Worm (Caenorhabditis elegans): Measurements from ENCODE around the gene F46E10.3.

Gene F46E10.3

ce11 chrV:6541875-6542274 is 23.8 kb downstream of the F46E10.3 start:
- TF ChIP-seq ZK546.5 (tag; optimal IDR thresholded peaks at IDR 0.05) (no peak), egl-43 (GFP tag; IDR thresholded peaks at IDR 0.05) (0 out of 2 replicates have a peak, but pooled peaks have one; percentile 27), ZK337.2 (GFP tag; IDR thresholded peaks at IDR 0.05) (no peak), aha-1 (tag) (peak; percentile 72), nhr-25 (tag; optimal IDR thresholded peaks at IDR 0.05; ENCODE audit: borderline replicate concordance, insufficient read depth) (peak; percentile 14), mxl-3 (GFP tag; optimal IDR thresholded peaks at IDR 0.05) (peak; percentile 66), unc-62 (GFP tag; optimal IDR thresholded peaks at IDR 0.05 in 1 of 2) (peak in 1 of 2 experiments; percentile 97), unc-62 (tag; optimal IDR thresholded peaks at IDR 0.05) (no peak), set-16 (GFP tag; IDR thresholded peaks at IDR 0.05) (peak; percentile 90), nhr-42 (GFP tag; IDR thresholded peaks at IDR 0.05) (no peak), ztf-11 (tag; optimal IDR thresholded peaks at IDR 0.05) (no peak), mes-2 (tag; optimal IDR thresholded peaks at IDR 0.05; ENCODE audit: poor library complexity, severe bottlenecking) (no peak), hlh-11 (tag; optimal IDR thresholded peaks at IDR 0.05) (peak; percentile 46), lsy-2 (tag; optimal IDR thresholded peaks at IDR 0.05) (peak in 1 of 2 experiments; percentile 10), php-3 (GFP tag; IDR thresholded peaks at IDR 0.05) (no peak), nhr-111 (GFP tag; optimal IDR thresholded peaks at IDR 0.05) (no peak), dmd-8 (GFP tag; IDR thresholded peaks at IDR 0.05) (no peak), hlh-30 (tag; optimal IDR thresholded peaks at IDR 0.05; ENCODE audit: insufficient read depth) (peak; percentile 45), gei-8 (GFP tag; optimal IDR thresholded peaks at IDR 0.05) (no peak), T26A8.4 (GFP tag; IDR thresholded peaks at IDR 0.05) (no peak)

ce11 chrV:6544999-6545398 is 26.9 kb downstream of the F46E10.3 start:
- no peak for TF ChIP-seq dve-1 (tag; optimal IDR thresholded peaks at IDR 0.05; ENCODE audit: insufficient read depth)
- TF ChIP-seq mxl-3 (GFP tag; optimal IDR thresholded peaks at IDR 0.05): peak; percentile 57
- peak; percentile 51 for TF ChIP-seq hlh-30 (tag; optimal IDR thresholded peaks at IDR 0.05; ENCODE audit: insufficient read depth)
- no peak for TF ChIP-seq nhr-102 (tag; optimal IDR thresholded peaks at IDR 0.05)
- peak; percentile 33 for TF ChIP-seq nhr-25 (tag; optimal IDR thresholded peaks at IDR 0.05; ENCODE audit: borderline replicate concordance, insufficient read depth)
- no peak for TF ChIP-seq lin-1 (GFP tag; IDR thresholded peaks at IDR 0.05)
- no peak for TF ChIP-seq lin-13 (GFP tag; optimal IDR thresholded peaks at IDR 0.05)
- TF ChIP-seq ztf-7 (tag; optimal IDR thresholded peaks at IDR 0.05): no peak
- TF ChIP-seq dmd-8 (GFP tag; IDR thresholded peaks at IDR 0.05): no peak
- TF ChIP-seq unc-62 (GFP tag; optimal IDR thresholded peaks at IDR 0.05 in 1 of 2): peak in 1 of 2 experiments; percentile 78
- no peak for TF ChIP-seq unc-62 (tag; optimal IDR thresholded peaks at IDR 0.05)

ce11 chrV:6546450-6547171 is 28.5 kb downstream of the F46E10.3 start, which contains the start of gene dre-1:
TSS of gene dre-1 (minus strand) at chrV:6546500.
- no peak for TF ChIP-seq Y75B8A.6 (GFP tag; IDR thresholded peaks at IDR 0.05)
- no peak for TF ChIP-seq nhr-25 (tag; optimal IDR thresholded peaks at IDR 0.05; ENCODE audit: borderline replicate concordance, insufficient read depth)
- TF ChIP-seq unc-62 (GFP tag; optimal IDR thresholded peaks at IDR 0.05 in 1 of 2): no peak
- TF ChIP-seq unc-62 (tag; optimal IDR thresholded peaks at IDR 0.05): no peak
- no peak for TF ChIP-seq unc-39 (tag; optimal IDR thresholded peaks at IDR 0.05)
- no peak for TF ChIP-seq nhr-48 (tag; optimal IDR thresholded peaks at IDR 0.05)
- no peak for TF ChIP-seq Y105C5A.15 (GFP tag; IDR thresholded peaks at IDR 0.05)
- no peak for TF ChIP-seq ceh-32 (tag; optimal IDR thresholded peaks at IDR 0.05; ENCODE audit: poor library complexity)
- no peak for TF ChIP-seq ztf-7 (tag; optimal IDR thresholded peaks at IDR 0.05)
- 0 out of 2 replicates have a peak, but pooled peaks have one; percentile 18 for TF ChIP-seq dmd-6 (GFP tag; IDR thresholded peaks at IDR 0.05)
- no peak for TF ChIP-seq madf-9 (GFP tag; conservative IDR thresholded peaks at IDR 0.05)
- no peak for TF ChIP-seq php-3 (GFP tag; IDR thresholded peaks at IDR 0.05)
- no peak for TF ChIP-seq mes-2 (tag; optimal IDR thresholded peaks at IDR 0.05; ENCODE audit: poor library complexity, severe bottlenecking)
- TF ChIP-seq mdt-29 (GFP tag; IDR thresholded peaks at IDR 0.05): no peak
- no peak for TF ChIP-seq aly-2 (tag; optimal IDR thresholded peaks at IDR 0.05)
- no peak for TF ChIP-seq lir-3 (tag; optimal IDR thresholded peaks at IDR 0.05)
- TF ChIP-seq dpl-1 (GFP tag; optimal IDR thresholded peaks at IDR 0.05): no peak
- no peak for TF ChIP-seq nhr-11 (tag; optimal IDR thresholded peaks at IDR 0.05)
- no peak for TF ChIP-seq nhr-10 (tag; optimal IDR thresholded peaks at IDR 0.05)
- no peak for TF ChIP-seq ZK546.5 (tag; optimal IDR thresholded peaks at IDR 0.05)
- no peak for TF ChIP-seq madf-5 (GFP tag; IDR thresholded peaks at IDR 0.05)
- TF ChIP-seq pqm-1 (tag; optimal IDR thresholded peaks at IDR 0.05): peak; percentile 37
- peak; percentile 45 for TF ChIP-seq nhr-28 (tag; optimal IDR thresholded peaks at IDR 0.05)
- TF ChIP-seq set-16 (GFP tag; IDR thresholded peaks at IDR 0.05): no peak
- no peak for TF ChIP-seq dmd-9 (GFP tag; IDR thresholded peaks at IDR 0.05)
- peak; percentile 71 for TF ChIP-seq aha-1 (tag)
- no peak for TF ChIP-seq egl-43 (GFP tag; IDR thresholded peaks at IDR 0.05)
- no peak for TF ChIP-seq nhr-76 (tag; optimal IDR thresholded peaks at IDR 0.05)
- no peak for TF ChIP-seq sdz-12 (GFP tag; optimal IDR thresholded peaks at IDR 0.05)
